Worm (Caenorhabditis elegans) whole organism, early embryonic: ENCODE data around the gene C29E4.9.

Experiments
- B0310.2 ChIP-seq: sonication (generic microtip); optimal IDR thresholded peaks from 2 replicates; lab custom pipeline; 2016; ENCODE audit warnings: mild to moderate bottlenecking, missing genetic modification characterization, missing compliant biosample characterization
- F13C5.2 ChIP-seq: sonication (generic microtip); optimal IDR thresholded peaks from 2 replicates; lab custom pipeline; 2017; ENCODE audit warnings: mild to moderate bottlenecking, missing genetic modification characterization, inconsistent platforms, missing compliant biosample characterization
- aly-1 ChIP-seq: sonication (generic microtip); optimal IDR thresholded peaks from 2 replicates; lab custom pipeline; 2016; ENCODE audit warnings: missing genetic modification characterization, missing compliant biosample characterization
- ama-1 ChIP-seq: fragments of 150-350 bp; optimal IDR thresholded peaks from 2 replicates; lab custom pipeline; 2014
- ceh-13 ChIP-seq: fragments of 200-800 bp; sonication (Bioruptor generic); optimal IDR thresholded peaks from 2 replicates; lab custom pipeline; 2018; ENCODE audit warnings: mild to moderate bottlenecking, missing genetic modification characterization, missing compliant biosample characterization
- ceh-36 ChIP-seq: sonication (generic microtip); optimal IDR thresholded peaks from 2 replicates; lab custom pipeline; 2016; ENCODE audit warnings: missing genetic modification characterization, inconsistent platforms, missing compliant biosample characterization
- ets-7 ChIP-seq: sonication (generic microtip); optimal IDR thresholded peaks from 2 replicates; lab custom pipeline; 2016; ENCODE audit warnings: missing genotype, missing genetic modification characterization, missing compliant biosample characterization
- flt-1 ChIP-seq: fragments of 200-800 bp; sonication (Bioruptor generic); IDR thresholded peaks from 2 replicates; pipeline ENCODE4 v1.3.6; 2022; ENCODE audit warnings: missing genetic modification characterization, missing compliant biosample characterization
- hmbx-1 ChIP-seq: sonication (generic microtip); optimal IDR thresholded peaks from 2 replicates; lab custom pipeline; 2016; ENCODE audit warnings: mild to moderate bottlenecking, missing genetic modification characterization, missing compliant biosample characterization
- hmg-4 ChIP-seq: fragments of 200-800 bp; sonication (Bioruptor generic); optimal IDR thresholded peaks from 2 replicates; lab custom pipeline; 2018; ENCODE audit warnings: mild to moderate bottlenecking, missing genetic modification characterization, missing compliant biosample characterization
- hnd-1 ChIP-seq: sonication (generic microtip); optimal IDR thresholded peaks from 2 replicates; lab custom pipeline; 2016; ENCODE audit warnings: missing genetic modification characterization, missing compliant biosample characterization
- pes-1 ChIP-seq: fragments of 200-800 bp; sonication (Bioruptor generic); IDR thresholded peaks from 2 replicates; pipeline ENCODE4 v1.3.6; 2022; ENCODE audit warnings: missing genetic modification reagents, missing genetic modification characterization, missing compliant biosample characterization
- scrt-1 ChIP-seq: fragments of 200-800 bp; sonication (Bioruptor generic); IDR thresholded peaks from 2 replicates; pipeline ENCODE4 v1.3.6; 2022; ENCODE audit warnings: missing genetic modification characterization, missing compliant biosample characterization
- sea-1 ChIP-seq: fragments of 200-800 bp; sonication (Bioruptor generic); conservative IDR thresholded peaks from 2 replicates; pipeline ENCODE4 v1.3.6; 2022; ENCODE audit warnings: missing genetic modification characterization, missing compliant biosample characterization
- tbx-11 ChIP-seq: fragments of 200-800 bp; sonication (Bioruptor generic); IDR thresholded peaks from 2 replicates; pipeline ENCODE4 v1.3.6; 2022; ENCODE audit warnings: missing genetic modification characterization, missing compliant biosample characterization
- tbx-37 ChIP-seq: fragments of 200-800 bp; sonication (Bioruptor generic); conservative IDR thresholded peaks from 2 replicates; pipeline ENCODE4 v1.3.6; 2022; ENCODE audit warnings: missing genetic modification reagents, missing genetic modification characterization, missing compliant biosample characterization
- tra-4 ChIP-seq: sonication (generic microtip); optimal IDR thresholded peaks from 2 replicates; lab custom pipeline; 2017; ENCODE audit warnings: missing genetic modification characterization, missing compliant biosample characterization

Gene C29E4.9

DNA sequence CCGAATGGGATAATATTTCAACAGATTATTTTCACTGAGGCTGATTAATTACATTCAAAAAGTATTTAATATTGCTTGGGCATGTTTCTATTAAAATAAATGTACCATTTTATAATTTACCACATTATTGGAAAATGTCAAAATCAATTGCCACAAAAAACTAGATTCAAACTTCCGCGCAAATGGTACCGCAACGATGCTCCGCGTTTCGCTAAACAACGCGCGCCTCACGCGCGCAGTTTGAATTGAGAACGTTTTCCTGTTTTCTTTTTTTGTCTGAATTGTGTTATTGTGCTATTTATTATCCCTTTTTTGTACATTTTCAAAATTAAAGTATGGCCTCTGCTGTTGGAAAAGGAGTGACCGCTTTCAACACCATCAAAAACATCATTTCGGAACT, 16.0 kb downstream of the C29E4.9 start, which contains the start of gene C29E4.12:
TSS of gene C29E4.12 (plus strand) at position 333 of the 400 bp plus-strand sequence.
- TF ChIP-seq ceh-13 (no peak), flt-1 (GFP tag; lab: Robert Waterston, UW) (no peak), aly-1 (tag; lab: Kevin White, UChicago) (no peak), hmg-4 (no peak), ama-1 (lab: Kevin White, UChicago) (no peak), F13C5.2 (tag; lab: Kevin White, UChicago) (no peak), tbx-11 (GFP tag; lab: Robert Waterston, UW) (no peak), ceh-36 (no peak), scrt-1 (no peak), hnd-1 (tag; lab: Kevin White, UChicago) (no peak), B0310.2 (tag; lab: Kevin White, UChicago) (no peak)

DNA sequence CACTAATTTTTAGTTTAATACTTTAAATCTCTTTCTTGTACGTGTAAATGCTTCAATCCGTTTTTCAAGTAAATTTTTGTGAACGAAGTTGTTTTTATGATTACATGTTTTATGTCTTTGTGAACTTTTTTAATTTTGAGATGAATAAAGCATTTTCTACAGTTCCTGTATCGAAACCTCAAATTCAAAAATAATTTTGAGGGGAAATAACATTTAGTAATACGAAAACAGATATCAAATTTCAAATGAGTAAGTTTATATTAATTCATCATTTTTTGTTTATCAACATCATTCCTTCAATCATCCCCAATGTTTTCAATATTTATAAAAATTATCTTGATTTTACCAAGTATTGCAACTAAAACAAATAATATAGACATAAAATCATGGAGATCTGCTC, 19.3 kb downstream of the C29E4.9 start, which contains the start of gene C29E4.10:
TSS of gene C29E4.10 (plus strand) at position 301 of the 400 bp plus-strand sequence.
- TF ChIP-seq scrt-1: no peak
- TF ChIP-seq ets-7 (tag; lab: Kevin White, UChicago): no peak
- TF ChIP-seq aly-1 (tag; lab: Kevin White, UChicago): no peak
- no peak for TF ChIP-seq pes-1 (GFP tag; lab: Robert Waterston, UW)
- no peak for TF ChIP-seq tbx-37 (GFP tag; lab: Robert Waterston, UW)
- TF ChIP-seq hmg-4: no peak
- TF ChIP-seq flt-1 (GFP tag; lab: Robert Waterston, UW): no peak
- no peak for TF ChIP-seq B0310.2 (tag; lab: Kevin White, UChicago)
- TF ChIP-seq hmbx-1 (tag; lab: Kevin White, UChicago): no peak
- no peak for TF ChIP-seq tra-4 (tag; lab: Kevin White, UChicago)
- TF ChIP-seq ama-1 (lab: Kevin White, UChicago): no peak

DNA sequence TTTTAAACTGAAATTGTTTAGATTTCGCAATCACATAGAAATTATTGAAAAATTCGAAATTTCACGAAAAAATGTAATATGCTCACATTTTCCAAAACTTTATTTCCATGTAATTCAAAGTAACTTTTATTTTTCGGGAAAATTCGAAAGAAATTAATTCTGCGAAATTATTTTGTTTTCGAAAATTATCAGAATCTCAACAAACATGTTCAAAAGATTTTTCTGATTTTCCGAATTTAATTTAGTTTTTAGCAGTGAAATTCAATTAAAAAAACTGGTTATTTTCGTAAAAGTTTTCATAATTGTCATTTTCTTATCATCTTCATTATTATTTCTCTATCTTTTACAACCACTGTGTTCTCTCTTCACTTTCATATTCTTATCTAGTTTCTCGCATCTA, 23.6 kb downstream of the C29E4.9 start, which contains the start of gene ran-2:
TSS of gene ran-2 (plus strand) at position 301 of the 400 bp plus-strand sequence.
- no peak for TF ChIP-seq flt-1 (GFP tag; lab: Robert Waterston, UW)
- TF ChIP-seq B0310.2 (tag; lab: Kevin White, UChicago): no peak
- no peak for TF ChIP-seq hnd-1 (tag; lab: Kevin White, UChicago)
- TF ChIP-seq ceh-13: no peak
- TF ChIP-seq scrt-1: no peak
- no peak for TF ChIP-seq ama-1 (lab: Kevin White, UChicago)
- no peak for TF ChIP-seq pes-1 (GFP tag; lab: Robert Waterston, UW)

DNA sequence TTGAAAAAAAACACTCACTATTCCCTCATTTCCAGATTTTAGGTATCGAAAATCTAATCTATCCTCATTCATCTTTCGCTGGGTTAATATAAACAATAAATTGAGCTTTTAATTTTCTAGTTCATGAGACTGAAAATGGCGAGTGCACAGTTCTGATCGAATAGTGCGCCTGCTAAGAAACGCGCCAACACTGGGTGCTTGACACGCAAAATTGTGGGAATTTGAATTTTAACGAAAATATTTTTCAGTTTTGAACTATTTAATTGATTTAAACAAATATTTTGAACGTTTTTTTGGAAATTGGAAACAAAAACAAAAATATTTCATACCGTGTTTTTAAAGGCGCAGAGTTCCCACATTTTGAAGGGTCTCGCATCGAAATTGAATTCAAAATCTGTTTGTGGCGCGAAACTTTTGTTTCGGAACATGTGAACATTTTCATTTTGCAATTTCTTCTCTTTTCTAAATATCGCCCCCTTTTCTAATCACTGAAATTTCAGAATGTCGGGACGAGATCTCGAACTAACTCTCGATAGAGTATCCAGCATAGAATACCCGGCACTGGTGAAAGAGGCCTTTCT, 28.2 kb downstream of the C29E4.9 start, which contains the start of the genes C29E4.13 and npp-15:
TSS of gene C29E4.13 (minus strand) at position 169 of the 581 bp plus-strand sequence.
TSS of gene npp-15 (plus strand) at position 495 of the 581 bp plus-strand sequence.
- TF ChIP-seq tbx-11 (GFP tag; lab: Robert Waterston, UW): no peak
- no peak for TF ChIP-seq ets-7 (tag; lab: Kevin White, UChicago)
- TF ChIP-seq sea-1: no peak
- TF ChIP-seq scrt-1: no peak
- TF ChIP-seq hmg-4: no peak
- TF ChIP-seq ceh-13: no peak
- no peak for TF ChIP-seq F13C5.2 (tag; lab: Kevin White, UChicago)
- no peak for TF ChIP-seq B0310.2 (tag; lab: Kevin White, UChicago)
- no peak for TF ChIP-seq tra-4 (tag; lab: Kevin White, UChicago)
- no peak for TF ChIP-seq tbx-37 (GFP tag; lab: Robert Waterston, UW)
- no peak for TF ChIP-seq hmbx-1 (tag; lab: Kevin White, UChicago)
- TF ChIP-seq flt-1 (GFP tag; lab: Robert Waterston, UW): no peak
- TF ChIP-seq ama-1 (lab: Kevin White, UChicago): no peak
- TF ChIP-seq ceh-36: no peak
- TF ChIP-seq pes-1 (GFP tag; lab: Robert Waterston, UW): no peak
- no peak for TF ChIP-seq aly-1 (tag; lab: Kevin White, UChicago)
- TF ChIP-seq hnd-1 (tag; lab: Kevin White, UChicago): no peak

DNA sequence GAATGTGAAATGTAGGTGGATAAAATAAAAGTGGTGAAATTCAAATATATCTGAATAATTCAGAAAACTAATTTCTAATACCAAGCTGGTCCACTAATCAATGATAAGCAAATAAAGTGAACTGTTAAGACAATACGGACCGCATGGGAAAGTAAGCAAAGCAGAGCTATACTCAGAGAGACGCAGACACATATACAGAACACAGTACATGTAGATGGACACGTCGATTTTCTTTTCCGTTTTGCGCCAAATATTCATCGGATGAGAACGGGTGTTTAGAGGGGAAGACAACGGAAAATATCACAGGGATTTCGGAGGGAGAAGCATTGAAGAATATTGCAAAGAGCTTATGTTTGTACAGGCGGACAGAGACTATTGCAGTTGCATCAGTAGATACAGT, 30.9 kb downstream of the C29E4.9 start:
- TF ChIP-seq aly-1 (tag; lab: Kevin White, UChicago) (no peak), ets-7 (tag; lab: Kevin White, UChicago) (no peak), pes-1 (GFP tag; lab: Robert Waterston, UW) (no peak), tbx-37 (GFP tag; lab: Robert Waterston, UW) (no peak), B0310.2 (tag; lab: Kevin White, UChicago) (no peak), tbx-11 (GFP tag; lab: Robert Waterston, UW) (no peak), ama-1 (lab: Kevin White, UChicago) (no peak), F13C5.2 (tag; lab: Kevin White, UChicago) (no peak), scrt-1 (no peak), ceh-36 (no peak), hmg-4 (no peak)

DNA sequence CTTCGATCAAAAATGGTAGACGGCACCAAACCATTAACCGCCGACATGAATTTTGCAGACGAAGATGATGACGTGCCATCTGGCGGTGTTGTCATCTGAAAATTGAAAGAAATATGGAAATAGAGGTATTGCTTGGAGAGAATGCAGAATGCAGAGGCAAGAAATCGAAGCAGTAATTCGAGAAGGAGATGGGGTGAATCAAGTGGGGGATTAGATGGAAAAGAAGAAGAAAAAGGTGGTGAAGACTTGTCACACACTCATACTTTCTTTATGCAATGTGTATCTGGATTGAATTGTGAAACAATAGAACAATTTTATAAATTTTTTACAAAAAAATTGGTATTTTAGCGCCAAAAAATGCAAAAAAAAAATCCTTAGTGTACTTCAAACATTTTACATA, 32.0 kb downstream of the C29E4.9 start, which contains the start of gene tag-250:
TSS of gene tag-250 (minus strand) at position 101 of the 400 bp plus-strand sequence.
- TF ChIP-seq hmg-4 (no peak), ceh-36 (no peak), hmbx-1 (tag; lab: Kevin White, UChicago) (no peak), tra-4 (tag; lab: Kevin White, UChicago) (no peak), hnd-1 (tag; lab: Kevin White, UChicago) (no peak), B0310.2 (tag; lab: Kevin White, UChicago) (no peak), aly-1 (tag; lab: Kevin White, UChicago) (no peak), pes-1 (GFP tag; lab: Robert Waterston, UW) (no peak), ets-7 (tag; lab: Kevin White, UChicago) (no peak), scrt-1 (no peak), ceh-13 (no peak), sea-1 (no peak), flt-1 (GFP tag; lab: Robert Waterston, UW) (no peak), ama-1 (lab: Kevin White, UChicago) (no peak), tbx-11 (GFP tag; lab: Robert Waterston, UW) (no peak), F13C5.2 (tag; lab: Kevin White, UChicago) (no peak), tbx-37 (GFP tag; lab: Robert Waterston, UW) (no peak)

DNA sequence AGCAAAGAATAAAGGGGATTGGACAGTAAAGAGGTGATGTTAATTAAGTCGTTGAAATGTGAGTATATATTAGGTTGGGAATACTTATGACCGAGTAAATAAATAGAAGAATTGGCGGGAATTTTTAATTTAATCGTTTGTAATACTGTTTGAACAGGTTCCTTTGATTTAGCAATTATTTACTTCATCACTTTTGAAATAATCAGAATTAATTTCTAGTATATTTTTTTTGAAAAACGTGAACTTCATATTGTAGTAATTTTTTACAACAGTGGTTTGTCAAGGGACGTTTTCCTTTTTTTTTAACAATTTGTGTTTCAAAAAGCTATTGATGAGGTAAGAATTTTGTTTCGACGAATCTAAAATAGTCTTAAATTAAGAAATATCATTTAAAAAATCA, 34.7 kb downstream of the C29E4.9 start, which contains the start of gene C29E4.17:
TSS of gene C29E4.17 (plus strand) at position 301 of the 400 bp plus-strand sequence.
- TF ChIP-seq aly-1 (tag; lab: Kevin White, UChicago) (no peak), F13C5.2 (tag; lab: Kevin White, UChicago) (no peak), B0310.2 (tag; lab: Kevin White, UChicago) (no peak), tbx-37 (GFP tag; lab: Robert Waterston, UW) (no peak), hmg-4 (no peak), tbx-11 (GFP tag; lab: Robert Waterston, UW) (no peak), ets-7 (tag; lab: Kevin White, UChicago) (no peak), hnd-1 (tag; lab: Kevin White, UChicago) (no peak), hmbx-1 (tag; lab: Kevin White, UChicago) (no peak), ceh-36 (no peak), tra-4 (tag; lab: Kevin White, UChicago) (no peak), ceh-13 (no peak), ama-1 (lab: Kevin White, UChicago) (no peak), scrt-1 (no peak), pes-1 (GFP tag; lab: Robert Waterston, UW) (no peak), sea-1 (no peak), flt-1 (GFP tag; lab: Robert Waterston, UW) (no peak)
